Worm (Caenorhabditis elegans) whole organism, L1 larva: ENCODE measurements around the gene F53F4.16.

ENCODE experiments used
- C34B4.2 ChIP-seq: sonication (generic microtip); optimal IDR thresholded peaks from 2 replicates; lab custom pipeline; 2017; ENCODE audit warnings: mild to moderate bottlenecking, missing genetic modification characterization, missing compliant biosample characterization
- F16B12.6 ChIP-seq: fragments of 150-350 bp; optimal IDR thresholded peaks from 2 replicates; lab custom pipeline; 2014; ENCODE audit warnings: missing biosample characterization, missing genetic modification characterization
- Y116A8C.19 ChIP-seq: sonication (generic microtip); optimal IDR thresholded peaks from 2 replicates; lab custom pipeline; 2016; ENCODE audit warnings: missing compliant biosample characterization, missing genetic modification characterization, borderline replicate concordance
- aly-2 ChIP-seq: fragments of 150-350 bp; optimal IDR thresholded peaks from 2 replicates; lab custom pipeline; 2014; ENCODE audit warnings: missing biosample characterization, missing genetic modification characterization
- ama-1 ChIP-seq: fragments of 150-350 bp; optimal IDR thresholded peaks from 2 replicates; lab custom pipeline; 2014
- blmp-1 ChIP-seq: fragments of 150-350 bp; optimal IDR thresholded peaks from 2 replicates; lab custom pipeline; 2014; ENCODE audit warnings: missing biosample characterization, missing genetic modification characterization
- ceh-8 ChIP-seq: fragments of 200-800 bp; sonication (Bioruptor generic); optimal IDR thresholded peaks from 2 replicates; lab custom pipeline; 2018; ENCODE audit warnings: mild to moderate bottlenecking, missing genetic modification characterization, moderate library complexity, missing compliant biosample characterization
- ceh-82 ChIP-seq, 3 experiments: fragments of 150-350 bp in 1 of 3; sonication (generic microtip) in 2 of 3; optimal IDR thresholded peaks; 2 replicates each; lab custom pipeline; 2014 to 2017; ENCODE audit warnings: missing biosample characterization in 3 of 3, missing genetic modification characterization in 3 of 3
- ceh-90 ChIP-seq: sonication (generic microtip); optimal IDR thresholded peaks from 2 replicates; lab custom pipeline; 2016; ENCODE audit warnings: missing genetic modification characterization, missing compliant biosample characterization
- dpl-1 ChIP-seq, 3 experiments: fragments of 150-350 bp in 2 of 3; sonication (generic microtip) in 1 of 3; optimal IDR thresholded peaks; 2 replicates each; lab custom pipeline; 2014 to 2017; ENCODE audit warnings: missing biosample characterization in 3 of 3, missing genetic modification characterization in 3 of 3, missing genetic modification reagents in 3 of 3
- dsc-1 ChIP-seq: sonication (generic microtip); optimal IDR thresholded peaks from 2 replicates; lab custom pipeline; 2016; ENCODE audit warnings: mild to moderate bottlenecking, missing genetic modification characterization, missing compliant biosample characterization
- efl-1 ChIP-seq, 4 experiments: fragments of 150-350 bp; optimal IDR thresholded peaks in 3 of 4; peaks in 1 of 4; 1 replicate in 1 of 4; 2 replicates in 3 of 4; lab custom pipeline; 2014; ENCODE audit warnings: missing biosample characterization in 2 of 4, missing genetic modification characterization in 2 of 4, missing genetic modification reagents in 2 of 4
- efl-3 ChIP-seq: fragments of 200-800 bp; sonication (Bioruptor generic); optimal IDR thresholded peaks from 2 replicates; lab custom pipeline; 2018; ENCODE audit warnings: mild to moderate bottlenecking, missing genetic modification characterization, missing compliant biosample characterization
- egl-13 ChIP-seq: sonication (generic microtip); optimal IDR thresholded peaks from 2 replicates; lab custom pipeline; 2016; ENCODE audit warnings: missing genotype, missing genetic modification reagents, missing genetic modification characterization, missing compliant biosample characterization
- ets-5 ChIP-seq: fragments of 200-800 bp; sonication (Bioruptor generic); IDR thresholded peaks from 2 replicates; pipeline ENCODE4 v1.3.6; 2022; ENCODE audit warnings: missing genetic modification characterization, missing compliant biosample characterization
- fkh-4 ChIP-seq: sonication (generic microtip); optimal IDR thresholded peaks from 2 replicates; lab custom pipeline; 2016; ENCODE audit warnings: missing compliant biosample characterization, missing genetic modification characterization, borderline replicate concordance
- fkh-8 ChIP-seq: sonication (generic microtip); optimal IDR thresholded peaks from 2 replicates; lab custom pipeline; 2016; ENCODE audit warnings: mild to moderate bottlenecking, missing genetic modification characterization, missing compliant biosample characterization
- grh-1 ChIP-seq: fragments of 200-800 bp; sonication (Bioruptor generic); IDR thresholded peaks from 2 replicates; pipeline ENCODE4 v1.3.6; 2022; ENCODE audit warnings: missing genetic modification reagents, missing genetic modification characterization, missing compliant biosample characterization
- hlh-17 ChIP-seq: fragments of 200-800 bp; sonication (Bioruptor generic); optimal IDR thresholded peaks from 2 replicates; lab custom pipeline; 2018; ENCODE audit warnings: missing genetic modification characterization, mild to moderate bottlenecking, missing compliant biosample characterization, moderate library complexity, borderline replicate concordance
- hpl-2 ChIP-seq: fragments of 150-350 bp; optimal IDR thresholded peaks from 2 replicates; lab custom pipeline; 2014; ENCODE audit warnings: missing biosample characterization, missing genetic modification reagents, missing genetic modification characterization
- irx-1 ChIP-seq: sonication (generic microtip); optimal IDR thresholded peaks from 2 replicates; lab custom pipeline; 2016; ENCODE audit warnings: missing genetic modification characterization, missing compliant biosample characterization
- isw-1 ChIP-seq: fragments of 200-800 bp; sonication (Bioruptor generic); IDR thresholded peaks from 2 replicates; pipeline ENCODE4 v1.3.6; 2022; ENCODE audit warnings: missing genetic modification characterization, missing compliant biosample characterization
- jun-1 ChIP-seq: fragments of 150-350 bp; optimal IDR thresholded peaks from 2 replicates; lab custom pipeline; 2014; ENCODE audit warnings: missing biosample characterization, missing genetic modification reagents, missing genetic modification characterization
- lin-15B ChIP-seq: fragments of 150-350 bp; sonication (generic microtip); optimal IDR thresholded peaks from 3 replicates; lab custom pipeline; 2014; ENCODE audit warnings: missing biosample characterization, missing genetic modification characterization
- lin-35 ChIP-seq, 2 experiments: fragments of 150-350 bp; optimal IDR thresholded peaks; 2 replicates each; lab custom pipeline; 2014; ENCODE audit warnings: missing biosample characterization in 2 of 2, missing genetic modification characterization in 2 of 2, missing genetic modification reagents in 2 of 2
- lir-3 ChIP-seq: sonication (generic microtip); optimal IDR thresholded peaks from 2 replicates; lab custom pipeline; 2016; ENCODE audit warnings: mild to moderate bottlenecking, missing genetic modification characterization, moderate library complexity, missing compliant biosample characterization; ENCODE audit not compliant: poor library complexity
- lsy-2 ChIP-seq, 2 experiments: fragments of 150-350 bp; optimal IDR thresholded peaks; 2 replicates each; lab custom pipeline; 2014; ENCODE audit warnings: missing biosample characterization in 2 of 2, missing genetic modification characterization in 2 of 2
- mdl-1 ChIP-seq, 2 experiments: fragments of 150-350 bp; optimal IDR thresholded peaks; 2 replicates each; lab custom pipeline; 2014 to 2017; ENCODE audit warnings: missing biosample characterization in 2 of 2, missing genetic modification characterization in 2 of 2, inconsistent platforms in 1 of 2
- mep-1 ChIP-seq: fragments of 150-350 bp; optimal IDR thresholded peaks from 2 replicates; lab custom pipeline; 2014; ENCODE audit warnings: missing biosample characterization, missing genetic modification characterization
- nhr-11 ChIP-seq: fragments of 150-350 bp; optimal IDR thresholded peaks from 2 replicates; lab custom pipeline; 2014; ENCODE audit warnings: missing biosample characterization, missing genetic modification characterization
- nhr-20 ChIP-seq: sonication (generic microtip); optimal IDR thresholded peaks from 2 replicates; lab custom pipeline; 2016; ENCODE audit warnings: mild to moderate bottlenecking, missing genetic modification characterization, missing compliant biosample characterization
- nhr-47 ChIP-seq: sonication (generic microtip); optimal IDR thresholded peaks from 2 replicates; lab custom pipeline; 2016; ENCODE audit warnings: mild to moderate bottlenecking, missing genetic modification characterization, moderate library complexity, missing compliant biosample characterization
- nhr-71 ChIP-seq: sonication (generic microtip); optimal IDR thresholded peaks from 2 replicates; lab custom pipeline; 2016; ENCODE audit warnings: mild to moderate bottlenecking, missing genetic modification characterization, moderate library complexity, missing compliant biosample characterization
- nhr-85 ChIP-seq: sonication (generic microtip); peaks from one replicate; lab custom pipeline; 2016; ENCODE audit warnings: missing genetic modification characterization, inconsistent platforms, missing compliant biosample characterization
- nhr-90 ChIP-seq: sonication (generic microtip); optimal IDR thresholded peaks from 2 replicates; lab custom pipeline; 2016; ENCODE audit warnings: mild to moderate bottlenecking, missing genetic modification characterization, missing compliant biosample characterization; ENCODE audit not compliant: poor library complexity
- pax-3 ChIP-seq: fragments of 200-800 bp; sonication (Bioruptor generic); optimal IDR thresholded peaks from 2 replicates; lab custom pipeline; 2018; ENCODE audit warnings: mild to moderate bottlenecking, missing genetic modification characterization, moderate library complexity, missing compliant biosample characterization
- pqm-1 ChIP-seq: sonication (generic microtip); optimal IDR thresholded peaks from 3 replicates; lab custom pipeline; 2017; ENCODE audit warnings: missing biosample characterization, missing genetic modification characterization
- rnt-1 ChIP-seq: sonication (generic microtip); optimal IDR thresholded peaks from 2 replicates; lab custom pipeline; 2016; ENCODE audit warnings: mild to moderate bottlenecking, missing genetic modification characterization, moderate library complexity, missing compliant biosample characterization
- snpc-4 ChIP-seq: fragments of 150-350 bp; optimal IDR thresholded peaks from 2 replicates; lab custom pipeline; 2014; ENCODE audit warnings: missing biosample characterization, missing genetic modification characterization
- snu-23 ChIP-seq: sonication (generic microtip); optimal IDR thresholded peaks from 2 replicates; lab custom pipeline; 2016; ENCODE audit warnings: missing genetic modification characterization, missing compliant biosample characterization
- sox-4 ChIP-seq: sonication (generic microtip); optimal IDR thresholded peaks from 2 replicates; lab custom pipeline; 2016; ENCODE audit warnings: missing genetic modification characterization, missing compliant biosample characterization
- sup-37 ChIP-seq: fragments of 200-800 bp; sonication (Bioruptor generic); optimal IDR thresholded peaks from 2 replicates; lab custom pipeline; 2018; ENCODE audit warnings: mild to moderate bottlenecking, missing genetic modification characterization, missing compliant biosample characterization
- swsn-7 ChIP-seq: sonication (generic microtip); optimal IDR thresholded peaks from 2 replicates; lab custom pipeline; 2016; ENCODE audit warnings: missing genetic modification characterization, missing compliant biosample characterization
- tbx-2 ChIP-seq: sonication (generic microtip); optimal IDR thresholded peaks from 2 replicates; lab custom pipeline; 2016; ENCODE audit warnings: missing genetic modification characterization, missing compliant biosample characterization
- tlp-1 ChIP-seq: fragments of 150-350 bp; optimal IDR thresholded peaks from 2 replicates; lab custom pipeline; 2014; ENCODE audit warnings: missing biosample characterization, missing genetic modification characterization
- unc-130 ChIP-seq: fragments of 150-350 bp; optimal IDR thresholded peaks from 2 replicates; lab custom pipeline; 2017; ENCODE audit warnings: missing biosample characterization, missing genetic modification characterization, inconsistent platforms
- unc-62 ChIP-seq: fragments of 150-350 bp; optimal IDR thresholded peaks from 2 replicates; lab custom pipeline; 2014; ENCODE audit warnings: missing biosample characterization, missing genetic modification reagents, missing genetic modification characterization
- unc-86 ChIP-seq: sonication (generic microtip); optimal IDR thresholded peaks from 2 replicates; lab custom pipeline; 2016; ENCODE audit warnings: missing genetic modification characterization, missing compliant biosample characterization
- xbp-1 ChIP-seq: sonication (generic microtip); optimal IDR thresholded peaks from 2 replicates; lab custom pipeline; 2016; ENCODE audit warnings: missing genetic modification characterization, missing compliant biosample characterization
- zag-1 ChIP-seq: fragments of 150-350 bp; optimal IDR thresholded peaks from 2 replicates; lab custom pipeline; 2014; ENCODE audit warnings: missing biosample characterization, missing genetic modification characterization
- zip-4 ChIP-seq: fragments of 200-800 bp; sonication (Bioruptor generic); optimal IDR thresholded peaks from 2 replicates; lab custom pipeline; 2018; ENCODE audit warnings: mild to moderate bottlenecking, missing genetic modification characterization, moderate library complexity, missing compliant biosample characterization
- ztf-4 ChIP-seq: fragments of 150-350 bp; optimal IDR thresholded peaks from 2 replicates; lab custom pipeline; 2014; ENCODE audit warnings: missing biosample characterization, missing genetic modification characterization

The F53F4.16 gene

DNA sequence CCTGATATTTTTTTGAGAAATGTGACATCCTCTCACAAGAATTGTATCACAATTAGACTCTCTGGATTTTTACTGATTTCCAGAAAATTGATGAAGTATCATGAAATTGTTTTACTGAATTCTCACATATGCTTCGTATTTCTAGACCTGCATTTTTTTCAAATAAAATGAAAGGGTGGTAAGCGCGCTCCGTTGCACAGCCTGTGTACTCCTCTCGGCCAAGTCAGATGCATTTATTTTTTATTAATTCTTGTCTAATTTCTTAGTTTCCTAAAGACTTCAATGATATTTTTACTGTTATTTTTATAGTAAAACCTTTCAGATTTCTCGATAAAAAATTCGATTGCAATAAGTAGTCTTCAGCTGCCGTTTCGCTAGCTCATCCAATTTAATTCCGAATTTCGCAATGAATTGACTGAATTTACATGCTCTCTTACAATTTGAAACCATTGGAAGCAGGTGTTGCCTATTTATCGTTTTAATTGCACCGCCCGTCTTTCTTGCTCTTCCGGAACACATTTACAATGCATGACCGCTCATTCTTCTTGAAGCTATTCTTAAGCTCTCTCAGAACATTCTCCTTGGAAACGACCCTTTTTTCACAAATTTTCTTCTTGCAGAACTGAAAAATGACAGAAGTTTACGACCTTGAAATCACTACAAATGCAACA lies 30.0 kb downstream of the F53F4.16 start, which contains the start of gene tbcb-1:
Gene tbcb-1 (plus strand): TSS at position 621 of the 671 bp plus-strand sequence.
- peak; percentile 46 to 53 for TF ChIP-seq lsy-2 (tag; optimal IDR thresholded peaks at IDR 0.05; lab: Kevin White, UChicago)
- peak; percentile 63 for TF ChIP-seq mep-1
- no peak for TF ChIP-seq ceh-90 (tag; lab: Kevin White, UChicago)
- no peak for TF ChIP-seq efl-3 (GFP tag; lab: Kevin White, UChicago)
- TF ChIP-seq dsc-1 = peak; percentile 69
- TF ChIP-seq tbx-2 (tag; lab: Kevin White, UChicago) = peak; percentile 37
- TF ChIP-seq nhr-47 (tag; lab: Kevin White, UChicago) = peak; percentile 67
- peak; percentile 66 for TF ChIP-seq nhr-71
- TF ChIP-seq F16B12.6 = no peak
- TF ChIP-seq lin-15B (tag; lab: Kevin White, UChicago) = peak; percentile 57
- no peak for TF ChIP-seq tlp-1 (tag; lab: Kevin White, UChicago)
- TF ChIP-seq dpl-1 (GFP tag; optimal IDR thresholded peaks at IDR 0.05; lab: Kevin White, UChicago) = peak; percentile 33 to 74 (median 65)
- no peak for TF ChIP-seq Y116A8C.19 (tag; lab: Kevin White, UChicago)
- TF ChIP-seq nhr-11 = no peak
- TF ChIP-seq jun-1 (tag; lab: Kevin White, UChicago) = no peak
- TF ChIP-seq unc-62 = no peak
- TF ChIP-seq sup-37 = no peak
- TF ChIP-seq rnt-1 (tag; lab: Kevin White, UChicago) = peak; percentile 58
- TF ChIP-seq irx-1 (tag; lab: Kevin White, UChicago) = peak; percentile 41
- no peak for TF ChIP-seq sox-4 (tag; lab: Kevin White, UChicago)
- TF ChIP-seq mdl-1 (tag; optimal IDR thresholded peaks at IDR 0.05; lab: Kevin White, UChicago) = no peak
- TF ChIP-seq hpl-2 (GFP tag; lab: Kevin White, UChicago) = no peak
- no peak for TF ChIP-seq fkh-8 (tag; lab: Kevin White, UChicago)
- no peak for TF ChIP-seq ztf-4 (tag; lab: Kevin White, UChicago)
- peak; percentile 56 for TF ChIP-seq snu-23 (GFP tag; lab: Kevin White, UChicago)
- peak; percentile 4 for TF ChIP-seq fkh-4
- no peak for TF ChIP-seq ceh-8
- TF ChIP-seq lir-3 (tag; lab: Kevin White, UChicago) = peak; percentile 29
- no peak for TF ChIP-seq aly-2 (tag; lab: Kevin White, UChicago)
- TF ChIP-seq C34B4.2 (tag; lab: Kevin White, UChicago) = no peak
- no peak for TF ChIP-seq unc-86 (tag; lab: Kevin White, UChicago)
- peak; percentile 60 for TF ChIP-seq nhr-20 (tag; lab: Kevin White, UChicago)
- TF ChIP-seq lin-35 (GFP tag; optimal IDR thresholded peaks at IDR 0.05; lab: Kevin White, UChicago) = peak; percentile 47 to 52
- peak; percentile 37 for TF ChIP-seq nhr-90 (tag; lab: Kevin White, UChicago)
- TF ChIP-seq pax-3 (tag; lab: Kevin White, UChicago) = no peak
- TF ChIP-seq egl-13 (tag; lab: Kevin White, UChicago) = peak; percentile 26
- peak; percentile 37 for TF ChIP-seq blmp-1 (tag; lab: Kevin White, UChicago)
- TF ChIP-seq zip-4 (GFP tag; lab: Kevin White, UChicago) = no peak
- TF ChIP-seq zag-1 (tag; lab: Kevin White, UChicago) = no peak
- no peak for TF ChIP-seq grh-1 (GFP tag; lab: Robert Waterston, UW)
- TF ChIP-seq unc-130 (tag; lab: Kevin White, UChicago) = no peak
- peak; percentile 46 to 66 for TF ChIP-seq efl-1 (optimal IDR thresholded peaks at IDR 0.05; lab: Kevin White, UChicago)
- TF ChIP-seq efl-1 (GFP tag; optimal IDR thresholded peaks at IDR 0.05 in 1 of 2; lab: Kevin White, UChicago) = peak; percentile 58 to 95
- TF ChIP-seq xbp-1 (tag; lab: Kevin White, UChicago) = peak; percentile 46
- TF ChIP-seq ets-5 (GFP tag; lab: Robert Waterston, UW) = no peak
- peak; percentile 32 for TF ChIP-seq nhr-85 (tag; lab: Kevin White, UChicago)
- peak in 2 of 3 experiments; percentile 35 for TF ChIP-seq ceh-82 (tag; optimal IDR thresholded peaks at IDR 0.05; lab: Kevin White, UChicago)
- no peak for TF ChIP-seq isw-1
- TF ChIP-seq ama-1 (lab: Kevin White, UChicago) = no peak
- TF ChIP-seq swsn-7 (tag; lab: Kevin White, UChicago) = peak; percentile 57
- TF ChIP-seq pqm-1 = no peak
- no peak for TF ChIP-seq hlh-17 (GFP tag; lab: Kevin White, UChicago)
- peak; percentile 0 for TF ChIP-seq snpc-4 (tag; lab: Kevin White, UChicago)
- TF ChIP-seq, all 84 proteins: peak for 24
